Worm (Caenorhabditis elegans) whole organism, early embryonic: ENCODE measurements around the gene C38D9.2.

Experiments used
- B0310.2 ChIP-seq: sonication (generic microtip); optimal IDR thresholded peaks from 2 replicates; lab custom pipeline; 2016; ENCODE audit warnings: mild to moderate bottlenecking, missing genetic modification characterization, missing compliant biosample characterization
- F13C5.2 ChIP-seq: sonication (generic microtip); optimal IDR thresholded peaks from 2 replicates; lab custom pipeline; 2017; ENCODE audit warnings: mild to moderate bottlenecking, missing genetic modification characterization, inconsistent platforms, missing compliant biosample characterization
- aly-1 ChIP-seq: sonication (generic microtip); optimal IDR thresholded peaks from 2 replicates; lab custom pipeline; 2016; ENCODE audit warnings: missing genetic modification characterization, missing compliant biosample characterization
- ama-1 ChIP-seq: fragments of 150-350 bp; optimal IDR thresholded peaks from 2 replicates; lab custom pipeline; 2014
- ceh-13 ChIP-seq: fragments of 200-800 bp; sonication (Bioruptor generic); optimal IDR thresholded peaks from 2 replicates; lab custom pipeline; 2018; ENCODE audit warnings: mild to moderate bottlenecking, missing genetic modification characterization, missing compliant biosample characterization
- ets-7 ChIP-seq: sonication (generic microtip); optimal IDR thresholded peaks from 2 replicates; lab custom pipeline; 2016; ENCODE audit warnings: missing genotype, missing genetic modification characterization, missing compliant biosample characterization
- hmg-4 ChIP-seq: fragments of 200-800 bp; sonication (Bioruptor generic); optimal IDR thresholded peaks from 2 replicates; lab custom pipeline; 2018; ENCODE audit warnings: mild to moderate bottlenecking, missing genetic modification characterization, missing compliant biosample characterization
- pes-1 ChIP-seq: fragments of 200-800 bp; sonication (Bioruptor generic); IDR thresholded peaks from 2 replicates; pipeline ENCODE4 v1.3.6; 2022; ENCODE audit warnings: missing genetic modification reagents, missing genetic modification characterization, missing compliant biosample characterization
- sea-1 ChIP-seq: fragments of 200-800 bp; sonication (Bioruptor generic); conservative IDR thresholded peaks from 2 replicates; pipeline ENCODE4 v1.3.6; 2022; ENCODE audit warnings: missing genetic modification characterization, missing compliant biosample characterization
- tbx-11 ChIP-seq: fragments of 200-800 bp; sonication (Bioruptor generic); IDR thresholded peaks from 2 replicates; pipeline ENCODE4 v1.3.6; 2022; ENCODE audit warnings: missing genetic modification characterization, missing compliant biosample characterization
- tbx-37 ChIP-seq: fragments of 200-800 bp; sonication (Bioruptor generic); conservative IDR thresholded peaks from 2 replicates; pipeline ENCODE4 v1.3.6; 2022; ENCODE audit warnings: missing genetic modification reagents, missing genetic modification characterization, missing compliant biosample characterization
- tra-4 ChIP-seq: sonication (generic microtip); optimal IDR thresholded peaks from 2 replicates; lab custom pipeline; 2017; ENCODE audit warnings: missing genetic modification characterization, missing compliant biosample characterization

DNA sequence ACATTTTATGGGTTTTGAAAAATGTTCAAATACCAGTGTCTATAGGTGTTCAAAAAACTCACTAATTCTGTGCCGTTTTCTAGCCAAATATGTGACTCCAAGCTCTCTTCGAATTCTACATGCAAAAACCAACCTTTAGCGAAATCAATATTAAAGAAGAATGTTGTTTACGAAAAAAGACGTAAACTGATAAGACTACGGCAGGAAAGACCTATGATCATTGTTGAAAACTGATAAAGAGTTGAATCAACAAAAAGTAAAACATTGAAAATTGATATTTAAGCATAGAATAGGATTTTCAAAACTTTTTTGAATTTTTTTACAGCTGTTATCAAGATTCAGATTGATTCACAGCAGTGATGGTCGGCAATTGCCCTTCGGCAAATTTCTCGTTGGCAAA lies 31.9 kb downstream of the C38D9.2 start, which contains the start of gene Y6G8.2:
- TF ChIP-seq pes-1 (GFP tag; lab: Robert Waterston, UW) (no peak), sea-1 (no peak), tra-4 (tag; lab: Kevin White, UChicago) (no peak), aly-1 (no peak), ama-1 (no peak), ceh-13 (GFP tag; lab: Kevin White, UChicago) (no peak), hmg-4 (GFP tag; lab: Kevin White, UChicago) (no peak), ets-7 (tag; lab: Kevin White, UChicago) (no peak), B0310.2 (tag; lab: Kevin White, UChicago) (no peak), tbx-37 (GFP tag; lab: Robert Waterston, UW) (no peak), tbx-11 (no peak), F13C5.2 (tag; lab: Kevin White, UChicago) (no peak)
